Comparison of ENCODE assay signal across 2 fruit fly cellular contexts in the genomic region with DNA sequence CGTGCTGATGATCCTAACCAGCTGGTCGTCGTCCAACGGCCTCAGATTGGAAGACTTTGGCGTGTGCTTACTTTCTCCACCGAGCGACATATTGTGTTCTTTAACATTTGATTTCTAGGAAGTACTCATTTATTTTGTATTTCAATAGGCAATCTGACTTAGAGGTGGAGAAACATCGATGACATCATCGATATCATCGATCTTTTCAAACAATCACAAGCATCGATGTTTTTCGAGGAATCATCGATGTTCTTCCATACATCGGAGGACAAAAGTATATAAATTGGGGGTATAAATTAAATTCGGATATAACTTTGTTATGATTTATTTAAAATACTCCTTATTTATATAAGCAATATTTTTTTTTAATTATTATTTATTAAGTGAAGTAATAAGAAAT.
A peak's percentile ranks its signal among the peaks of the same experiment; 100 is the strongest.
TF ChIP-seq lines count a peak whose summit lies in the region.

A gene (minus strand): TSS at position 177 of the 400 bp plus-strand sequence.

- no peak for TF ChIP-seq CTCF in whole organism, embryonic (GFP tag; optimal IDR thresholded peaks at IDR 0.05; lab: Kevin White, UChicago)

TF ChIP-seq in whole organism, embryonic, 481 proteins besides CTCF, POLR2A, EP300 and RAD21 (continues in another document):
- TF ChIP-seq CG7963 (GFP tag; IDR thresholded peaks at IDR 0.05; lab: Robert Waterston, UW; ENCODE audit: partially characterized antibody): peak; percentile 86
- peak; percentile 30 for TF ChIP-seq CG12391 (tag; optimal IDR thresholded peaks at IDR 0.05; lab: Kevin White, UChicago)
- TF ChIP-seq CG15514 (GFP tag; optimal IDR thresholded peaks at IDR 0.05; lab: Kevin White, UChicago): no peak
- TF ChIP-seq CG34224 (GFP tag; IDR thresholded peaks at IDR 0.05; lab: Robert Waterston, UW; ENCODE audit: partially characterized antibody): peak; percentile 94
- TF ChIP-seq CG12155 (GFP tag; optimal IDR thresholded peaks at IDR 0.05; lab: Kevin White, UChicago): no peak
- TF ChIP-seq hkb (optimal IDR thresholded peaks at IDR 0.05; lab: Kevin White, UChicago): no peak
- peak; percentile 7; the same call in 1 of the 2 replicates for TF ChIP-seq hkb (GFP tag; IDR thresholded peaks at IDR 0.05; lab: Robert Waterston, UW)
- peak; percentile 91 for TF ChIP-seq Opbp (GFP tag; IDR thresholded peaks at IDR 0.05; lab: Robert Waterston, UW; ENCODE audit: partially characterized antibody)
- TF ChIP-seq MBD-R2 (GFP tag; IDR thresholded peaks at IDR 0.05; lab: Robert Waterston, UW): peak; percentile 65
- TF ChIP-seq Spps (tag; optimal IDR thresholded peaks at IDR 0.05; lab: Kevin White, UChicago): no peak
- peak; percentile 28; the same call in 1 of the 4 replicates for TF ChIP-seq chinmo (GFP tag; IDR thresholded peaks at IDR 0.05; lab: Robert Waterston, UW; ENCODE audit: partially characterized antibody)
- peak; percentile 18 for TF ChIP-seq nmo (GFP tag; optimal IDR thresholded peaks at IDR 0.05; lab: Kevin White, UChicago)
- peak; percentile 89 for TF ChIP-seq zen2 (GFP tag; IDR thresholded peaks at IDR 0.05; lab: Robert Waterston, UW; ENCODE audit: partially characterized antibody)
- TF ChIP-seq CG2712 (tag; optimal IDR thresholded peaks at IDR 0.05; lab: Kevin White, UChicago): peak; percentile 17
- peak; percentile 72 for TF ChIP-seq CG8290 (GFP tag; optimal IDR thresholded peaks at IDR 0.05; lab: Kevin White, UChicago)
- TF ChIP-seq CG8290 (tag; optimal IDR thresholded peaks at IDR 0.05; lab: Kevin White, UChicago): peak; percentile 91 to 93
- peak; percentile 6 for TF ChIP-seq CoRest (tag; optimal IDR thresholded peaks at IDR 0.05; lab: Kevin White, UChicago)
- TF ChIP-seq MESR4 (GFP tag; optimal IDR thresholded peaks at IDR 0.05; lab: Kevin White, UChicago): peak; percentile 71
- no peak for TF ChIP-seq CG16815 (GFP tag; optimal IDR thresholded peaks at IDR 0.05; lab: Kevin White, UChicago)
- TF ChIP-seq Meics (GFP tag; optimal IDR thresholded peaks at IDR 0.05; lab: Kevin White, UChicago): no peak
- no peak for TF ChIP-seq sr (GFP tag; IDR thresholded peaks at IDR 0.05; lab: Robert Waterston, UW)
- peak; percentile 39 for TF ChIP-seq CG2116 (GFP tag; optimal IDR thresholded peaks at IDR 0.05; lab: Kevin White, UChicago)
- peak; percentile 95 for TF ChIP-seq HLH4C (GFP tag; IDR thresholded peaks at IDR 0.05; lab: Robert Waterston, UW; ENCODE audit: partially characterized antibody)
- peak; percentile 81 for TF ChIP-seq Med (GFP tag; lab: Kevin White, UChicago)
- peak; percentile 63 for TF ChIP-seq CG2129 (GFP tag; IDR thresholded peaks at IDR 0.05; lab: Robert Waterston, UW; ENCODE audit: partially characterized antibody)
- no peak for TF ChIP-seq D19B (GFP tag; optimal IDR thresholded peaks at IDR 0.05; lab: Kevin White, UChicago)
- peak; percentile 87 for TF ChIP-seq unc-4 (GFP tag; IDR thresholded peaks at IDR 0.05; lab: Robert Waterston, UW; ENCODE audit: partially characterized antibody)
- peak; percentile 30 for TF ChIP-seq CG11504 (tag; optimal IDR thresholded peaks at IDR 0.05; lab: Kevin White, UChicago)
- peak; percentile 10; the same call in 1 of the 2 replicates for TF ChIP-seq slbo (GFP tag; IDR thresholded peaks at IDR 0.05; lab: Robert Waterston, UW)
- peak; percentile 93 for TF ChIP-seq Dll (GFP tag; IDR thresholded peaks at IDR 0.05; lab: Robert Waterston, UW; ENCODE audit: partially characterized antibody)
- TF ChIP-seq knrl (GFP tag; IDR thresholded peaks at IDR 0.05; lab: Robert Waterston, UW; ENCODE audit: partially characterized antibody): peak; percentile 90
- TF ChIP-seq stwl (tag; optimal IDR thresholded peaks at IDR 0.05; lab: Kevin White, UChicago): peak; percentile 32
- peak; percentile 5 for TF ChIP-seq CG12659 (GFP tag; optimal IDR thresholded peaks at IDR 0.05; lab: Kevin White, UChicago)
- TF ChIP-seq row (GFP tag; IDR thresholded peaks at IDR 0.05; lab: Robert Waterston, UW): peak; percentile 72
- TF ChIP-seq zfh2 (GFP tag; optimal IDR thresholded peaks at IDR 0.05; lab: Kevin White, UChicago): peak; percentile 4
- TF ChIP-seq CG1529 (GFP tag; optimal IDR thresholded peaks at IDR 0.05; lab: Kevin White, UChicago): no peak
- TF ChIP-seq Sry-δ (GFP tag; optimal IDR thresholded peaks at IDR 0.05; lab: Kevin White, UChicago): peak; percentile 81
- TF ChIP-seq CG4617 (GFP tag; optimal IDR thresholded peaks at IDR 0.05; lab: Kevin White, UChicago; ENCODE audit: borderline replicate concordance): peak; percentile 43
- peak; percentile 38 for TF ChIP-seq trem (tag; optimal IDR thresholded peaks at IDR 0.05; lab: Kevin White, UChicago)
- TF ChIP-seq Dbx (GFP tag; IDR thresholded peaks at IDR 0.05; lab: Robert Waterston, UW): peak; percentile 36; the same call in 1 of the 3 replicates

TF ChIP-seq in whole organism, wandering third instar larva, 38 proteins besides CTCF, POLR2A, EP300 and RAD21:
- no peak for TF ChIP-seq Rel (GFP tag; optimal IDR thresholded peaks at IDR 0.05; lab: Kevin White, UChicago)
- peak; percentile 79 for TF ChIP-seq Rel (tag; optimal IDR thresholded peaks at IDR 0.05; lab: Kevin White, UChicago)
- no peak for TF ChIP-seq N (GFP tag; optimal IDR thresholded peaks at IDR 0.05; lab: Kevin White, UChicago)
- TF ChIP-seq dmrt93B (GFP tag; optimal IDR thresholded peaks at IDR 0.05; lab: Kevin White, UChicago): no peak
